Fruit fly (Drosophila melanogaster): ENCODE results near the gene CG17294.

dm6 chr2L:8403286-8404270, 26.7 kb downstream of the CG17294 start, which contains the start of gene emb:
- TF ChIP-seq Hr96 (GFP tag; optimal IDR thresholded peaks at IDR 0.05) (no peak), cnc (optimal IDR thresholded peaks at IDR 0.05) (no peak), Clk (GFP tag; optimal IDR thresholded peaks at IDR 0.05) (peak; percentile 8), ovo (GFP tag; optimal IDR thresholded peaks at IDR 0.05) (no peak), tj (GFP tag; optimal IDR thresholded peaks at IDR 0.05) (peak; percentile 51), Crg-1 (GFP tag; optimal IDR thresholded peaks at IDR 0.05) (peak; percentile 43), CG1620 (GFP tag; optimal IDR thresholded peaks at IDR 0.05) (peak; percentile 11)
